Worm (Caenorhabditis elegans) whole organism, L3 larva: Measurements from ENCODE around the gene C02B10.4.
A peak's percentile ranks its signal among the peaks of the same experiment; 100 is the strongest.

ENCODE experiments used
- ZK546.5 ChIP-seq: sonication (generic microtip); optimal IDR thresholded peaks from 2 replicates; lab custom pipeline; 2017; ENCODE audit warnings: missing biosample characterization, missing genetic modification characterization
- ama-1 ChIP-seq: fragments of 150-350 bp; optimal IDR thresholded peaks from 2 replicates; lab custom pipeline; 2018
- elt-3 ChIP-seq, 3 experiments: fragments of 150-350 bp in 1 of 3; sonication (generic microtip) in 2 of 3; optimal IDR thresholded peaks; 2 replicates in 2 of 3; 4 replicates in 1 of 3; lab custom pipeline; 2014 to 2017; ENCODE audit warnings: missing biosample characterization in 3 of 3, missing genetic modification characterization in 3 of 3
- jun-1 ChIP-seq: fragments of 150-350 bp; optimal IDR thresholded peaks from 2 replicates; lab custom pipeline; 2014; ENCODE audit warnings: missing biosample characterization, missing genetic modification reagents, missing genetic modification characterization
- nhr-237 ChIP-seq: fragments of 150-350 bp; optimal IDR thresholded peaks from 2 replicates; lab custom pipeline; 2014; ENCODE audit warnings: missing biosample characterization, missing genetic modification characterization

DNA sequence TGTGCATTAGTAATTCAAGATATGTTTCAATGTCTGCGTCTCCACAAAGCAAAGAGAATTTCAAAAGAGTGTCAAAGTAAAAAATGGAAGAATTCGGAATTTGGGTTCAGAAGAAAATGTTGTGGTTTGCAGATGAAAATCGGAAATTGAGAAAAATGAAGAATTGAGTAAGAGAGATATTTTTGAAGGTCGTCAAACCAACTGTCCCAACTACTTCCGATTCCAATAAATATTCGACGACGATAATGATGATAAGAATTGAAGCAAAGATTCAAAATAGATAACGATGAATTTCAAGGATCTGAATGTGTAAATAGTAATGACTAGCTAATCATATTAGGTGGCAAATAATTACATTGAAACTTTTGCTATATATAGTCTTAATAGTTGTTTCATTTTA, 48.6 kb downstream of the C02B10.4 start:
- TF ChIP-seq jun-1 (tag; lab: Kevin White, UChicago) (no peak), ama-1 (lab: Kevin White, UChicago) (no peak), nhr-237 (tag; lab: Kevin White, UChicago) (no peak), elt-3 (tag; optimal IDR thresholded peaks at IDR 0.05; lab: Kevin White, UChicago) (peak in 1 of 3 experiments; percentile 28), ZK546.5 (tag; lab: Kevin White, UChicago) (no peak)
